Fruit fly (Drosophila melanogaster) whole organism: ENCODE results near the gene Lrp4.

Experiments
- CG8478 ChIP-seq: fragments of >200 bp; optimal IDR thresholded peaks from 2 replicates; lab custom pipeline; 2018; ENCODE audit warnings: inconsistent platforms
- Dll ChIP-seq: fragments of >200 bp; optimal IDR thresholded peaks from 2 replicates; lab custom pipeline; 2017
- EcR ChIP-seq, 2 experiments: fragments of >200 bp; optimal IDR thresholded peaks; 2 replicates each; lab custom pipeline; 2017; ENCODE audit warnings: missing biosample characterization in 2 of 2, missing genetic modification characterization in 2 of 2, missing genetic modification reagents in 2 of 2
- pan ChIP-seq: fragments of >200 bp; optimal IDR thresholded peaks from 2 replicates; lab custom pipeline; 2017
- psq ChIP-seq: fragments of >200 bp; optimal IDR thresholded peaks from 2 replicates; lab custom pipeline; 2017
- usp ChIP-seq: fragments of >200 bp; optimal IDR thresholded peaks from 2 replicates; lab custom pipeline; 2017; ENCODE audit warnings: missing biosample characterization, missing genetic modification characterization, mixed read lengths

Gene Lrp4

DNA sequence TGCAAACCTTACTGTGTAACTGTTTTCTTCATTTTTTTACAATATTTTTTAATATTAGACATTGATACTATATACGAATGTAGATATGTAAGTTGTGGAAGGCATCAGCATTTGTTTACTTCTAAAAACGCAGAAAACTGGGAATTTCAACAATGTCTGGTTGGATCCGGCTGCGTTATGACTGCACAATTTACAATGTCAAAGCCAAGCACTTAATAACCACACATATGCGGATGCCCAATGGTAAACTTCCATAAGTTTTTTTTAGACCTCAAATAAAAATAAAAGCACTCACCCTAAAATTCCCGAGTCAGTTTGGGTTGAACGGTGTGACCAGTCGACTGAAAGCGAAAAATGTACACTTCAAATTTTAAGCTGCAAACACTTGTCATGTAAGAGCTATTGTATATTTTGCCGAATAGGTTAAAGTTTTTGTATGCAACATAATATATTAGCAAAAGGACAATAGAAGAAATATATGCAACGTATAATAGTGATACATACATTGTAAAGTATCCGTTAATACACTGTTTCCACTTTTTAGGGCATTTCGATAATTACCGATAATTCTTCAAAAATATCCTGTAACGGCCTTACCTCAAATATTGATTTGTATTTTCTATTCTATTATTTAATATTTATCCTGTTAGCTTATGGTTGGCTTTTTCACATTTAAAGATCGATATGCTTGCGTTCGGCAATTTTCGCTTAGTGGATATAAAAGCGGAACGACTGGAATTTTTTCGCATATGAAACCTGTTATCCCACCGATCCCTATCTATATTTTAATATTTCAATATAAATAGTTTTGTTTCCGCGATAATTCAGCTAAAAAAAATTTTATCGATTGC lies 29.7 kb downstream of the Lrp4 start, which contains the start of gene Stim:
Gene Stim (minus strand): TSS at position 347 of the 851 bp plus-strand sequence.
- no peak for TF ChIP-seq CG8478 (lab: Kevin White, UChicago)
- no peak for TF ChIP-seq EcR (GFP tag; optimal IDR thresholded peaks at IDR 0.05; lab: Kevin White, UChicago)
- TF ChIP-seq Dll (lab: Kevin White, UChicago) = no peak
- no peak for TF ChIP-seq psq (lab: Kevin White, UChicago)
- TF ChIP-seq pan (lab: Kevin White, UChicago) = no peak
- no peak for TF ChIP-seq usp (GFP tag; lab: Kevin White, UChicago)

DNA sequence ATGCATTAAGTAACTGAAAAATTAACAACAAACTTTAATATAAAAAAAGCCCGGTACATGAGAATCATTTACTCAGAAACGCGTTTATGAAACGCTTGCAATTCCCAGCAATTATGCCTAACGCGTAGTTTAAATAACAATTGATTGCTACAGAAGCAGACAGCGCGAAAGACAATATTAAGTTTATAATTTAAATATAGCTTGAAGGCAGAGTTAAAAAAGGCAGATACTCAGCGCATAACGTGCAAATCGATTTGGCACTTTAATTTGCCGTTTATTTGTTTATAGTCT lies 30.2 kb downstream of the Lrp4 start, which contains the start of gene CG8924:
Gene CG8924 (plus strand): TSS at position 122 of the 291 bp plus-strand sequence.
- TF ChIP-seq CG8478 (lab: Kevin White, UChicago) (no peak), psq (lab: Kevin White, UChicago) (no peak), usp (GFP tag; lab: Kevin White, UChicago) (no peak), EcR (GFP tag; optimal IDR thresholded peaks at IDR 0.05; lab: Kevin White, UChicago) (no peak), Dll (lab: Kevin White, UChicago) (no peak), pan (lab: Kevin White, UChicago) (no peak)

DNA sequence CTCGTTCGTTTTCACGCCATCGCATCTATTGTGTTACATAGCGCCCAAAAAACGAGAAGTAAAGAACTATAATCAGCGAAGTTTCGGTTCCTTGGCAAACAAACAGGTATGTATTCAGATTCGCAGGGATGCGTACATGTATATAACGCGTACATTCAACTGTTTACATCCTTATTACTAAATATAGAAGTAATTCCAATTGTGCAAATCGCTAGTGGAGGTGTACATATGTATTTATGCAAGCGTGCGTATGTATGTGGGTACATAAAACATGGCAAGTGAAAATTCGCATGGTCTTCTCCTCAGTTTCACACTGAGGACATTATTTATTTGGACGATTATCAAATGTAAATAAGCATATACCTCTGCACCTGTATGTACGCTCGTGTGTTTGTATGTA lies 30.9 kb downstream of the Lrp4 start:
- TF ChIP-seq CG8478 (lab: Kevin White, UChicago) (no peak), usp (GFP tag; lab: Kevin White, UChicago) (no peak), EcR (GFP tag; optimal IDR thresholded peaks at IDR 0.05; lab: Kevin White, UChicago) (no peak), psq (lab: Kevin White, UChicago) (no peak), Dll (lab: Kevin White, UChicago) (no peak)

DNA sequence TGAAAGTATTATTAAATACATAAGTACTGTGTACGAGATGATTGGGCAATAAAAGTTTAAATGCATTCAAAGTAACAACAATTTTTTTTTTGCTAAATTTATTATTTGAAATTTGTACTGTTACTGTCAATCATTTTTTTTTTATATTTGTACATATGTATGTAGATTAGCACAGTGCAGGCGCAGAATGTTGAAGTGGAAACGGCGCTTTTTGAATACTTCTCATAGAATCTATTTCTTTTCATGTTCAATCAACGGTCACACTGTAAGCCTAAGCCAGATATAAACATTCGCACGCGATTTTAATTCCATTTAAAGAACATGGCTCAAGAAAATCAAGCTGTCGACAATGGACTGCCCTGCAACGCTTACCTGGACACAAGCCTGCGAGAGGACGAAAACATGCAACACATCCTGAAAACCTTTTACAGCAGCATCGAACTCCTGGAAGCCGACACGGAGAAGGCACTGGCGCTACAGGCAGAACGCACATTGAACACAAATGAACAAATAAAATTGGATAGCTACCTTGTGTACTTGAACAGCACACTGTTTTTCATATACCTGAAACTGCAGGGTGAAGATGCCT lies 34.2 kb downstream of the Lrp4 start, which contains the start of gene Rrp47:
Gene Rrp47 (plus strand): TSS at position 163 of the 589 bp plus-strand sequence.
- TF ChIP-seq pan (lab: Kevin White, UChicago) (no peak), psq (lab: Kevin White, UChicago) (no peak), Dll (lab: Kevin White, UChicago) (no peak)

DNA sequence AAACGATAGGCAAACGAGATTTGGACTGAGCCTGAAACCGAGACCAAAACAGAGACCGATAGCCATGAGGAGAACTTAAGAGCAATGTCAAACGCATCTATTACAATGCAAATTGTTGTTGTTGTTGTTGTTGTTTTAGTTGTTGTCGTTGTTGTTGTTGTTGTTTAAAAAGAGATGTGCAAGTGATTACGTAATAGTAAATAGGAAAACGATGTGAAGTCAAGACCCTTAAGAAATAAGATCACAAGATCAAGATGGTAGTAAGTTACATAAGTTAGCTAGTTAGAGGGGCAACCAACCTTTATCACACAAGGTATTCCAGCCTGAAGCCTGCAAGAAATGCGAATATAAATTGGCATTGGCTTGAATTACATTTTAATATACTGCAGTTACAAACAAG lies 39.4 kb downstream of the Lrp4 start:
- TF ChIP-seq usp (GFP tag; lab: Kevin White, UChicago) (no peak), psq (lab: Kevin White, UChicago) (no peak), pan (lab: Kevin White, UChicago) (no peak), Dll (lab: Kevin White, UChicago) (no peak), CG8478 (lab: Kevin White, UChicago) (no peak)

DNA sequence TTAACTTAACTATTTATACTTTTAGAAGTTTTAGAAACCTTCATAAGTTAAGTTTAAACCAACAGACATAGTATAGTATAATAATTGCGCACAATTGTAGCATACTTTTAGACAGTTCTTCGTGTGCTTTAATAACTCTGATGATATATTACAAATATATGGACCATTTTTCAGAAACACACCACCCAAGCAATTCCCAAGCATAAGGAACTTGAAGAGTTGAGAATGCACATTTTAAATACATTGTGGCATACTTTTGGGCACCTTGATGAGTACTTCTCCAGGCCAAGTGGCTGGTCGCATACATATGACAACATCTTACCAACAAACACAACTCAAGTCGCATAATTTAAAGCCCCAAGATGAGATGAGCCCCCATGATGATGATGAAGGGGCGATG lies 58.9 kb downstream of the Lrp4 start:
- no peak for TF ChIP-seq pan (lab: Kevin White, UChicago)
- TF ChIP-seq psq (lab: Kevin White, UChicago) = no peak
- TF ChIP-seq EcR (GFP tag; optimal IDR thresholded peaks at IDR 0.05; lab: Kevin White, UChicago) = no peak
- TF ChIP-seq usp (GFP tag; lab: Kevin White, UChicago) = no peak
- no peak for TF ChIP-seq CG8478 (lab: Kevin White, UChicago)
- TF ChIP-seq Dll (lab: Kevin White, UChicago) = no peak
